Fruit fly (Drosophila melanogaster): ENCODE data around the gene ND-MNLL.
A peak's percentile ranks its signal among the peaks of the same experiment; 100 is the strongest.

Gene ND-MNLL

DNA sequence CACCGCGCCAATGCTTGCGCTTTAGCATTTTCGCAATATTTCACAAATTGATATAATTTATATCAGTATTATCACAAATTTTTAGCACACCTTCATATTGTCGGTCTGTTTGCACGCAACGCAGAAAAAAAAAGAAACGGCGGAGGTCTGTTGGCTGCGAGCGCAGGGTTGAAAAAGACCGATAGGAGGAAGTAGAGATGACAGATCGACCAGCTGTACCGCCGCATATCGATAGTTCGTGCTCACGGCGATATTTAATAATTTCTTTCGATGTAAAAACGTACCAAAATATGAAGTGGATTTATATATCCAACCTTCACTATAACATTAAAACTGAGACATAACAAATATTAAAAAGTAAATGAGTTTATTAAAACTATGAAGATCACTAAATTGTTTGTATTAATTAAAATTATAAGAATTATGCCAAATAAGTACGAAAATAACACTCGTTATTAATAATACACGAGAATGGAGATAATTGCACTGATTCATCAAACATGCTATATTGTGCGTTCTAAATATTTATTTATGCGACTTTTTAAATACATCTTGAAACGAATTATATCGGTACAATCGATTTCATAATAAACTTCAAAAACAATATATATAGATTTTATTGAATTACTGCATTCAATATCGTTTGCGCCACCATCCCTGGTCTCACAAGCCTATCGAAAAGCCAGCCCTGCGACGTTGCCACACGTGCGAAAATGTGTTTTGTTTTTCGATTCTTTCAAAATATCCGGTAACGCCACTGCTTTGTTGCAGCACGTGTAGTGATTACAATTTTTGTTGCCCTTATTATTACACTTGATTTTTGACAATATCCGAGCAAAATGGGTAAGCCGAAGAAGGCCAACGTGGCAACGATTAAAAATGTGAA lies 7.8 kb upstream of the ND-MNLL start, which contains the start of the genes RpS6 and bys:
TSS of gene RpS6 (minus strand) at position 179 of the 886 bp plus-strand sequence.
TSS of gene bys (plus strand) at position 728 of the 886 bp plus-strand sequence.
- TF ChIP-seq ey (GFP tag; optimal IDR thresholded peaks at IDR 0.05) (peak; percentile 7), dl (GFP tag; optimal IDR thresholded peaks at IDR 0.05; ENCODE audit: insufficient read depth in 1 of 2, partially characterized antibody in 2 of 2) (peak in 1 of 2 experiments; percentile 6), h (GFP tag; optimal IDR thresholded peaks at IDR 0.05) (peak; percentile 38), GATAd (GFP tag; optimal IDR thresholded peaks at IDR 0.05) (peak; percentile 33), dsf (GFP tag; optimal IDR thresholded peaks at IDR 0.05; ENCODE audit: borderline replicate concordance) (peak; percentile 44), Jra (GFP tag; optimal IDR thresholded peaks at IDR 0.05) (peak; percentile 10), brk (GFP tag; optimal IDR thresholded peaks at IDR 0.05) (peak; percentile 45), Dfd (GFP tag; optimal IDR thresholded peaks at IDR 0.05) (no peak), jim (GFP tag; optimal IDR thresholded peaks at IDR 0.05) (peak; percentile 57), br (GFP tag; optimal IDR thresholded peaks at IDR 0.05) (peak; percentile 48), usp (GFP tag; optimal IDR thresholded peaks at IDR 0.05) (no peak), Hnf4 (GFP tag; optimal IDR thresholded peaks at IDR 0.05) (peak; percentile 60), Hr78 (GFP tag; optimal IDR thresholded peaks at IDR 0.05) (no peak), Vsx2 (GFP tag; optimal IDR thresholded peaks at IDR 0.05; ENCODE audit: partially characterized antibody) (no peak), sage (GFP tag; optimal IDR thresholded peaks at IDR 0.05) (peak; percentile 7), foxo (GFP tag; optimal IDR thresholded peaks at IDR 0.05) (peak in 1 of 2 experiments; percentile 43), sv (GFP tag; optimal IDR thresholded peaks at IDR 0.05) (peak; percentile 39), Myc (optimal IDR thresholded peaks at IDR 0.05) (peak; percentile 47), OdsH (GFP tag; optimal IDR thresholded peaks at IDR 0.05) (peak; percentile 19), Hr83 (GFP tag; optimal IDR thresholded peaks at IDR 0.05; ENCODE audit: poor library complexity, severe bottlenecking) (peak; percentile 93), fru (GFP tag; optimal IDR thresholded peaks at IDR 0.05) (peak; percentile 19), N (GFP tag; optimal IDR thresholded peaks at IDR 0.05) (no peak), Sp1 (GFP tag; optimal IDR thresholded peaks at IDR 0.05) (peak; percentile 64), CG9705 (GFP tag; optimal IDR thresholded peaks at IDR 0.05) (peak; percentile 19), Abd-B (GFP tag; optimal IDR thresholded peaks at IDR 0.05) (no peak), lola (GFP tag; optimal IDR thresholded peaks at IDR 0.05) (no peak), dmrt93B (GFP tag; optimal IDR thresholded peaks at IDR 0.05) (peak; percentile 40), CG32264 (GFP tag; optimal IDR thresholded peaks at IDR 0.05) (no peak), woc (GFP tag; optimal IDR thresholded peaks at IDR 0.05) (peak; percentile 63), tai (GFP tag; optimal IDR thresholded peaks at IDR 0.05) (no peak), rgr (GFP tag; optimal IDR thresholded peaks at IDR 0.05) (peak; percentile 67), Mio (GFP tag; optimal IDR thresholded peaks at IDR 0.05) (no peak), psq (GFP tag; optimal IDR thresholded peaks at IDR 0.05) (peak; percentile 31), Dif (GFP tag; optimal IDR thresholded peaks at IDR 0.05; ENCODE audit: partially characterized antibody) (peak; percentile 41), pan (optimal IDR thresholded peaks at IDR 0.05) (no peak), CrebA (GFP tag; optimal IDR thresholded peaks at IDR 0.05; ENCODE audit: borderline replicate concordance) (no peak), Rel (GFP tag; optimal IDR thresholded peaks at IDR 0.05) (no peak), Rel (tag; optimal IDR thresholded peaks at IDR 0.05) (no peak), HLH106 (tag; optimal IDR thresholded peaks at IDR 0.05) (peak; percentile 43)

DNA sequence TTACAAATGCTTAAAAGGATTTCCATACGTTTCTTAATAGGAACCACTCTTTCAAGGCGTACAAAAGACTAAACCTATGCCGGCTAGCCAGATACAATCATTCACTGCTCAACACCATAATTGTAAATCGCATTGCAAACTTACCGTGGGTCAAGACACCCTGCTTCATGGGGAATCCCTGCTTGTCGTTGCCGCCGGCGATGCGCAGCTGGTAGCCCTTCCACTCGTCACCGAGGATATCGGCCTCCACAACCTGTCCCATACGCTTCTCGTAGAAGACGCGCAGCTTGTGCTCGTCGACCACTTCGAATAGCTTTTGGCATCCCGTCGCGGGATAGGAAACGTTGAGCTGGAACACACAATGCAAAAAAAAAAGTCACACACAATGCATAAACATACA lies 7.1 kb upstream of the ND-MNLL start:
- TF ChIP-seq foxo (GFP tag; optimal IDR thresholded peaks at IDR 0.05) (no peak), br (GFP tag; optimal IDR thresholded peaks at IDR 0.05) (no peak), Rel (GFP tag; optimal IDR thresholded peaks at IDR 0.05) (no peak), Rel (tag; optimal IDR thresholded peaks at IDR 0.05) (peak; percentile 88), CG32264 (GFP tag; optimal IDR thresholded peaks at IDR 0.05) (no peak), OdsH (GFP tag; optimal IDR thresholded peaks at IDR 0.05) (no peak), woc (GFP tag; optimal IDR thresholded peaks at IDR 0.05) (no peak), rgr (GFP tag; optimal IDR thresholded peaks at IDR 0.05) (no peak), dl (GFP tag; optimal IDR thresholded peaks at IDR 0.05; ENCODE audit: insufficient read depth in 1 of 2, partially characterized antibody in 2 of 2) (no peak)

Measured in whole organism, wandering third instar larva.